Fruit fly (Drosophila melanogaster) whole organism, embryonic: Measurements from ENCODE around the gene Hecw.
A peak's percentile ranks its signal among the peaks of the same experiment; 100 is the strongest.

Experiments used
- C15 ChIP-seq: fragments of 200-800 bp; sonication (Bioruptor generic); IDR thresholded peaks from 3 replicates; pipeline ENCODE4 v1.3.6; 2022; ENCODE audit warnings: missing biosample characterization, missing genetic modification characterization
- CG10366 ChIP-seq: fragments of 200-800 bp; sonication (Bioruptor generic); IDR thresholded peaks from 2 replicates; pipeline ENCODE4 v1.3.6; 2022; ENCODE audit warnings: missing biosample characterization, missing genetic modification characterization
- CG11504 ChIP-seq: fragments of 200-800 bp; sonication (Bioruptor generic); optimal IDR thresholded peaks from 3 replicates; lab custom pipeline; 2019; ENCODE audit warnings: missing biosample characterization, mild to moderate bottlenecking, missing genetic modification characterization, moderate library complexity
- CG11723 ChIP-seq: fragments of 200-800 bp; sonication (Bioruptor generic); optimal IDR thresholded peaks from 2 replicates; lab custom pipeline; 2017; ENCODE audit warnings: missing biosample characterization, mild to moderate bottlenecking, missing genetic modification characterization
- CG12219 ChIP-seq: fragments of 200-800 bp; sonication (Bioruptor generic); optimal IDR thresholded peaks from 3 replicates; lab custom pipeline; 2018; ENCODE audit warnings: missing biosample characterization, mild to moderate bottlenecking, missing genetic modification characterization
- CG12299 ChIP-seq: fragments of 200-800 bp; sonication (Bioruptor generic); optimal IDR thresholded peaks from 2 replicates; lab custom pipeline; 2018; ENCODE audit warnings: missing biosample characterization, mild to moderate bottlenecking, missing genetic modification characterization
- CG12744 ChIP-seq: fragments of 200-800 bp; sonication (Bioruptor generic); optimal IDR thresholded peaks from 2 replicates; lab custom pipeline; 2016; ENCODE audit warnings: missing biosample characterization, missing genetic modification characterization
- CG15011 ChIP-seq: fragments of 200-800 bp; sonication (Bioruptor generic); optimal IDR thresholded peaks from 3 replicates; lab custom pipeline; 2018; ENCODE audit warnings: missing biosample characterization, mild to moderate bottlenecking, missing genetic modification characterization
- CG17912 ChIP-seq: fragments of 200-800 bp; sonication (Bioruptor generic); optimal IDR thresholded peaks from 2 replicates; lab custom pipeline; 2018; ENCODE audit warnings: missing biosample characterization, mild to moderate bottlenecking, missing genetic modification characterization
- CG18011 ChIP-seq: fragments of 200-800 bp; sonication (Bioruptor generic); optimal IDR thresholded peaks from 2 replicates; lab custom pipeline; 2017; ENCODE audit warnings: missing biosample characterization, missing genetic modification characterization, mild to moderate bottlenecking, moderate library complexity, missing genotype
- CG2120 ChIP-seq: fragments of 200-800 bp; sonication (Bioruptor generic); optimal IDR thresholded peaks from 3 replicates; lab custom pipeline; 2016; ENCODE audit warnings: missing biosample characterization, missing genetic modification characterization
- CG2202 ChIP-seq: fragments of 200-800 bp; sonication (Bioruptor generic); optimal IDR thresholded peaks from 2 replicates; lab custom pipeline; 2018; ENCODE audit warnings: missing biosample characterization, mild to moderate bottlenecking, missing genetic modification characterization
- CG2889 ChIP-seq: fragments of 200-800 bp; sonication (Bioruptor generic); IDR thresholded peaks from 3 replicates; pipeline ENCODE4 v1.3.6; 2022; ENCODE audit warnings: missing biosample characterization, missing genetic modification characterization
- CG33557 ChIP-seq: fragments of 200-800 bp; sonication (Bioruptor generic); optimal IDR thresholded peaks from 2 replicates; lab custom pipeline; 2019; ENCODE audit warnings: missing biosample characterization, mild to moderate bottlenecking, missing genetic modification characterization, moderate library complexity
- CG4282 ChIP-seq: fragments of 200-800 bp; sonication (Bioruptor generic); optimal IDR thresholded peaks from 2 replicates; lab custom pipeline; 2016; ENCODE audit warnings: missing biosample characterization, missing genetic modification characterization
- CG4328 ChIP-seq: fragments of 200-800 bp; sonication (Bioruptor generic); optimal IDR thresholded peaks from 3 replicates; lab custom pipeline; 2017; ENCODE audit warnings: missing biosample characterization, missing genetic modification reagents, missing genetic modification characterization
- CG6654 ChIP-seq: fragments of 200-800 bp; sonication (Bioruptor generic); optimal IDR thresholded peaks from 2 replicates; lab custom pipeline; 2017; ENCODE audit warnings: missing biosample characterization, mild to moderate bottlenecking, missing genetic modification characterization
- CG6791 ChIP-seq: fragments of 200-800 bp; sonication (Bioruptor generic); IDR thresholded peaks from 3 replicates; pipeline ENCODE4 v1.3.6; 2022; ENCODE audit warnings: missing biosample characterization, missing genetic modification characterization; ENCODE audit not compliant: partially characterized antibody
- CG7556 ChIP-seq: fragments of 200-800 bp; sonication (Bioruptor generic); optimal IDR thresholded peaks from 2 replicates; lab custom pipeline; 2017; ENCODE audit warnings: missing biosample characterization, mild to moderate bottlenecking, missing genetic modification characterization
- CG7745 ChIP-seq: fragments of 200-800 bp; sonication (Bioruptor generic); optimal IDR thresholded peaks from 2 replicates; lab custom pipeline; 2018; ENCODE audit warnings: missing biosample characterization, mild to moderate bottlenecking, missing genetic modification characterization, moderate library complexity
- CG9727 ChIP-seq: fragments of 200-800 bp; sonication (Bioruptor generic); optimal IDR thresholded peaks from 3 replicates; lab custom pipeline; 2017; ENCODE audit warnings: missing biosample characterization, mild to moderate bottlenecking, missing genetic modification characterization
- CG9817 ChIP-seq: fragments of 200-800 bp; sonication (Bioruptor generic); optimal IDR thresholded peaks from 2 replicates; lab custom pipeline; 2018; ENCODE audit warnings: missing biosample characterization, mild to moderate bottlenecking, missing genetic modification characterization, moderate library complexity
- Doc2 ChIP-seq: fragments of 200-800 bp; sonication (Bioruptor generic); IDR thresholded peaks from 2 replicates; pipeline ENCODE4 v1.3.6; 2022; ENCODE audit warnings: missing biosample characterization, missing genetic modification characterization
- ERR ChIP-seq: fragments of 200-800 bp; sonication (Bioruptor generic); optimal IDR thresholded peaks from 2 replicates; lab custom pipeline; 2016; ENCODE audit warnings: missing biosample characterization, missing genetic modification characterization
- Elba2 ChIP-seq: fragments of 200-800 bp; sonication (Bioruptor generic); optimal IDR thresholded peaks from 3 replicates; lab custom pipeline; 2016; ENCODE audit warnings: missing biosample characterization, missing genetic modification characterization
- H2.0 ChIP-seq: fragments of 200-800 bp; sonication (Bioruptor generic); IDR thresholded peaks from 2 replicates; pipeline ENCODE4 v1.3.6; 2022; ENCODE audit warnings: missing biosample characterization, missing genetic modification characterization
- Jarid2 ChIP-seq: fragments of 200-800 bp; sonication (Bioruptor generic); optimal IDR thresholded peaks from 3 replicates; lab custom pipeline; 2017; ENCODE audit warnings: mild to moderate bottlenecking, missing biosample characterization, missing genetic modification reagents, missing genetic modification characterization
- MBD-R2 ChIP-seq: fragments of 200-800 bp; sonication (Bioruptor generic); IDR thresholded peaks from 2 replicates; pipeline ENCODE4 v1.3.6; 2022; ENCODE audit warnings: missing biosample characterization, missing genetic modification characterization
- Optix ChIP-seq: fragments of 200-800 bp; sonication (Bioruptor generic); IDR thresholded peaks from 3 replicates; pipeline ENCODE4 v1.3.6; 2022; ENCODE audit warnings: missing biosample characterization, missing genetic modification characterization
- aop ChIP-seq: fragments of 200-800 bp; sonication (Bioruptor generic); IDR thresholded peaks from 2 replicates; pipeline ENCODE4 v1.3.6; 2022; ENCODE audit warnings: missing biosample characterization, missing genetic modification characterization
- ash1 ChIP-seq: fragments of 200-800 bp; sonication (Bioruptor generic); optimal IDR thresholded peaks from 2 replicates; lab custom pipeline; 2018; ENCODE audit warnings: missing biosample characterization, mild to moderate bottlenecking, missing genetic modification characterization
- cad ChIP-seq: fragments of >200 bp; optimal IDR thresholded peaks from 2 replicates; lab custom pipeline; 2017; ENCODE audit warnings: missing biosample characterization, missing genetic modification characterization
- cg ChIP-seq: fragments of 200-800 bp; sonication (Bioruptor generic); optimal IDR thresholded peaks from 3 replicates; lab custom pipeline; 2019; ENCODE audit warnings: missing biosample characterization, mild to moderate bottlenecking, missing genetic modification characterization, moderate library complexity
- ci ChIP-seq: fragments of 200-800 bp; sonication (Bioruptor generic); IDR thresholded peaks from 3 replicates; pipeline ENCODE4 v1.3.6; 2022; ENCODE audit warnings: missing biosample characterization, missing genetic modification characterization
- croc ChIP-seq: fragments of 200-800 bp; sonication (Bioruptor generic); conservative IDR thresholded peaks from 3 replicates; pipeline ENCODE4 v1.3.6; 2022; ENCODE audit warnings: missing biosample characterization, missing genetic modification characterization
- dimm ChIP-seq: fragments of 200-800 bp; sonication (Bioruptor generic); IDR thresholded peaks from 2 replicates; pipeline ENCODE4 v1.3.6; 2022; ENCODE audit warnings: missing biosample characterization, missing genetic modification characterization
- dpn ChIP-seq, 2 experiments: fragments of 200-800 bp; sonication (Bioruptor generic); optimal IDR thresholded peaks; 3 replicates each; lab custom pipeline; 2016; ENCODE audit warnings: missing biosample characterization in 2 of 2, missing genetic modification characterization in 2 of 2
- fd96Cb ChIP-seq: fragments of 200-800 bp; sonication (Bioruptor generic); optimal IDR thresholded peaks from 2 replicates; lab custom pipeline; 2018; ENCODE audit warnings: missing biosample characterization, mild to moderate bottlenecking, missing genetic modification characterization, moderate library complexity
- klu ChIP-seq: fragments of 200-800 bp; sonication (Bioruptor generic); IDR thresholded peaks from 2 replicates; pipeline ENCODE4 v1.3.6; 2022; ENCODE audit warnings: missing biosample characterization, missing genetic modification characterization
- lov ChIP-seq, 2 experiments: fragments of 200-800 bp in 1 of 2; fragments of >200 bp in 1 of 2; sonication (Bioruptor generic) in 1 of 2; IDR thresholded peaks in 1 of 2; optimal IDR thresholded peaks in 1 of 2; 2 replicates in 1 of 2; 3 replicates in 1 of 2; pipeline versions ENCODE4 v1.3.6 to Lab custom; 2017 to 2022; ENCODE audit warnings: missing biosample characterization in 1 of 2, missing genetic modification characterization in 1 of 2
- oc ChIP-seq: fragments of 200-800 bp; sonication (Bioruptor generic); optimal IDR thresholded peaks from 2 replicates; lab custom pipeline; 2018; ENCODE audit warnings: missing biosample characterization, mild to moderate bottlenecking, missing genetic modification characterization, moderate library complexity
- pan ChIP-seq, 4 experiments: fragments of >200 bp in 3 of 4; fragments of 200-800 bp in 1 of 4; sonication (Bioruptor generic) in 1 of 4; optimal IDR thresholded peaks in 3 of 4; IDR thresholded peaks in 1 of 4; 2 replicates each; pipeline versions ENCODE4 v1.3.6 to Lab custom; 2017 to 2022; ENCODE audit warnings: missing biosample characterization in 2 of 4, missing genetic modification characterization in 2 of 4, mixed read lengths in 1 of 4
- pfk ChIP-seq: fragments of 200-800 bp; sonication (Bioruptor generic); optimal IDR thresholded peaks from 2 replicates; lab custom pipeline; 2018; ENCODE audit warnings: missing biosample characterization, mild to moderate bottlenecking, missing genetic modification characterization, moderate library complexity
- phol ChIP-seq: fragments of 200-800 bp; sonication (Bioruptor generic); optimal IDR thresholded peaks from 3 replicates; lab custom pipeline; 2018; ENCODE audit warnings: missing biosample characterization, mild to moderate bottlenecking, missing genetic modification characterization, moderate library complexity
- pros ChIP-seq: fragments of 200-800 bp; sonication (Bioruptor generic); optimal IDR thresholded peaks from 3 replicates; lab custom pipeline; 2019; ENCODE audit warnings: missing biosample characterization, mild to moderate bottlenecking, missing genetic modification characterization, moderate library complexity
- unpg ChIP-seq: fragments of 200-800 bp; sonication (Bioruptor generic); optimal IDR thresholded peaks from 3 replicates; lab custom pipeline; 2018; ENCODE audit warnings: missing biosample characterization, mild to moderate bottlenecking, missing genetic modification characterization, moderate library complexity
- wek ChIP-seq: fragments of 200-800 bp; sonication (Bioruptor generic); optimal IDR thresholded peaks from 3 replicates; lab custom pipeline; 2018; ENCODE audit warnings: missing biosample characterization, mild to moderate bottlenecking, missing genetic modification characterization, moderate library complexity
- zf30C ChIP-seq: fragments of 200-800 bp; sonication (Bioruptor generic); optimal IDR thresholded peaks from 3 replicates; lab custom pipeline; 2018; ENCODE audit warnings: missing biosample characterization, mild to moderate bottlenecking, missing genetic modification characterization

Hecw gene

dm6 chrX:9583440-9584103 is 25.2 kb upstream of the Hecw start (continued):
- TF ChIP-seq C15 (GFP tag; lab: Robert Waterston, UW) (peak; percentile 74; the same call in 1 of the 3 replicates), CG10366 (GFP tag; lab: Robert Waterston, UW) (peak; percentile 94), ERR (GFP tag; lab: Kevin White, UChicago) (no peak), CG12299 (tag; lab: Kevin White, UChicago) (peak; percentile 95), Jarid2 (GFP tag; lab: Kevin White, UChicago) (peak; percentile 86), unpg (GFP tag; lab: Kevin White, UChicago) (peak; percentile 94), dimm (GFP tag; lab: Robert Waterston, UW) (peak; percentile 63; the same call in 1 of the 2 replicates), CG33557 (GFP tag; lab: Kevin White, UChicago) (peak; percentile 89), klu (GFP tag; lab: Robert Waterston, UW) (peak; percentile 87), dpn (GFP tag; optimal IDR thresholded peaks at IDR 0.05; lab: Kevin White, UChicago) (peak; percentile 60 to 91), cg (GFP tag; lab: Kevin White, UChicago) (peak; percentile 47), MBD-R2 (GFP tag; lab: Robert Waterston, UW) (peak; percentile 79), CG4282 (GFP tag; lab: Kevin White, UChicago) (no peak), CG12744 (no peak), CG2202 (peak; percentile 86), pros (GFP tag; lab: Kevin White, UChicago) (no peak), CG9817 (tag; lab: Kevin White, UChicago) (peak; percentile 94), pan (optimal IDR thresholded peaks at IDR 0.05; lab: Kevin White, UChicago) (no peak), pan (GFP tag; optimal IDR thresholded peaks at IDR 0.05 in 1 of 2, IDR thresholded peaks at IDR 0.05 in 1 of 2) (peak in 1 of 2 experiments; percentile 93), ash1 (peak; percentile 21), CG7556 (GFP tag; lab: Kevin White, UChicago) (peak; percentile 96), CG4328 (GFP tag; lab: Kevin White, UChicago) (peak; percentile 96), phol (peak; percentile 93), wek (peak; percentile 72), oc (tag; lab: Kevin White, UChicago) (peak; percentile 91), CG18011 (GFP tag; lab: Kevin White, UChicago) (peak; percentile 81), CG6791 (GFP tag; lab: Robert Waterston, UW) (no peak), CG17912 (GFP tag; lab: Kevin White, UChicago) (peak; percentile 80), CG11723 (GFP tag; lab: Kevin White, UChicago) (peak; percentile 95), Doc2 (GFP tag; lab: Robert Waterston, UW) (peak; percentile 59; the same call in 1 of the 2 replicates), fd96Cb (tag; lab: Kevin White, UChicago) (peak; percentile 90), CG9727 (peak; percentile 93), Optix (GFP tag; lab: Robert Waterston, UW) (peak; percentile 92), Elba2 (GFP tag; lab: Kevin White, UChicago) (no peak), aop (GFP tag; lab: Robert Waterston, UW) (peak; percentile 51; the same call in 1 of the 2 replicates), lov (optimal IDR thresholded peaks at IDR 0.05; lab: Kevin White, UChicago) (no peak), lov (GFP tag; IDR thresholded peaks at IDR 0.05; lab: Robert Waterston, UW) (peak; percentile 82; the same call in 2 of the 3 replicates), CG15011 (GFP tag; lab: Kevin White, UChicago) (peak; percentile 93), cad (GFP tag; lab: Kevin White, UChicago) (no peak), CG2889 (peak; percentile 83), croc (GFP tag; lab: Robert Waterston, UW) (peak; percentile 91), H2.0 (GFP tag; lab: Robert Waterston, UW) (peak; percentile 89), zf30C (no peak), CG11504 (tag; lab: Kevin White, UChicago) (peak; percentile 95), CG12219 (GFP tag; lab: Kevin White, UChicago) (peak; percentile 94), CG6654 (GFP tag; lab: Kevin White, UChicago) (peak; percentile 83), CG2120 (GFP tag; lab: Kevin White, UChicago) (peak; percentile 90), CG7745 (tag; lab: Kevin White, UChicago) (no peak), pfk (GFP tag; lab: Kevin White, UChicago) (peak; percentile 47), ci (GFP tag; lab: Robert Waterston, UW) (peak; percentile 95)
